Fruit fly (Drosophila melanogaster) whole organism, embryonic: ENCODE results near the gene CG11350.

Experiments
- Ada2b ChIP-seq: fragments of 200-800 bp; sonication (Bioruptor generic); IDR thresholded peaks from 2 replicates; pipeline ENCODE4 v1.3.6; 2022; ENCODE audit warnings: missing biosample characterization, missing genetic modification characterization
- Aef1 ChIP-seq: fragments of 200-800 bp; sonication (Bioruptor generic); IDR thresholded peaks from 3 replicates; pipeline ENCODE4 v1.3.6; 2022; ENCODE audit warnings: missing biosample characterization, missing genetic modification characterization
- Antp ChIP-seq: fragments of 200-800 bp; sonication (Bioruptor generic); optimal IDR thresholded peaks from 3 replicates; lab custom pipeline; 2016; ENCODE audit warnings: missing biosample characterization, missing genetic modification characterization
- CG12744 ChIP-seq: fragments of 200-800 bp; sonication (Bioruptor generic); optimal IDR thresholded peaks from 2 replicates; lab custom pipeline; 2016; ENCODE audit warnings: missing biosample characterization, missing genetic modification characterization
- CG14965 ChIP-seq: fragments of 200-800 bp; sonication (Bioruptor generic); optimal IDR thresholded peaks from 2 replicates; lab custom pipeline; 2016; ENCODE audit warnings: missing biosample characterization, missing genetic modification characterization, borderline replicate concordance
- CG1602 ChIP-seq: fragments of 200-800 bp; sonication (Bioruptor generic); optimal IDR thresholded peaks from 3 replicates; lab custom pipeline; 2016; ENCODE audit warnings: missing biosample characterization, missing genetic modification characterization
- CG17568 ChIP-seq: fragments of 200-800 bp; sonication (Bioruptor generic); optimal IDR thresholded peaks from 2 replicates; lab custom pipeline; 2018; ENCODE audit warnings: missing biosample characterization, mild to moderate bottlenecking, missing genetic modification characterization, moderate library complexity
- CG17612 ChIP-seq: fragments of 200-800 bp; sonication (Bioruptor generic); IDR thresholded peaks from 2 replicates; pipeline ENCODE4 v1.3.6; 2022; ENCODE audit warnings: missing biosample characterization, missing genetic modification characterization
- CG18262 ChIP-seq: fragments of 200-800 bp; optimal IDR thresholded peaks from 3 replicates; lab custom pipeline; 2019; ENCODE audit warnings: missing biosample characterization, mild to moderate bottlenecking, missing genetic modification characterization, moderate library complexity
- CG18619 ChIP-seq: fragments of 200-800 bp; sonication (Bioruptor generic); optimal IDR thresholded peaks from 3 replicates; lab custom pipeline; 2017; ENCODE audit warnings: missing biosample characterization, mild to moderate bottlenecking, missing genetic modification characterization
- CG34422 ChIP-seq: fragments of 200-800 bp; sonication (Bioruptor generic); IDR thresholded peaks from 3 replicates; pipeline ENCODE4 v1.3.6; 2022; ENCODE audit warnings: missing biosample characterization, missing genetic modification characterization
- CG4328 ChIP-seq: fragments of 200-800 bp; sonication (Bioruptor generic); optimal IDR thresholded peaks from 3 replicates; lab custom pipeline; 2017; ENCODE audit warnings: missing biosample characterization, missing genetic modification reagents, missing genetic modification characterization
- CG6689 ChIP-seq: fragments of 200-800 bp; sonication (Bioruptor generic); IDR thresholded peaks from 2 replicates; pipeline ENCODE4 v1.3.6; 2022; ENCODE audit warnings: missing biosample characterization, missing genetic modification characterization
- CG7357 ChIP-seq: fragments of 200-800 bp; sonication (Bioruptor generic); IDR thresholded peaks from 3 replicates; pipeline ENCODE4 v1.3.6; 2022; ENCODE audit warnings: missing biosample characterization, missing genetic modification characterization
- CG9797 ChIP-seq: fragments of 200-800 bp; sonication (Bioruptor generic); optimal IDR thresholded peaks from 3 replicates; lab custom pipeline; 2018; ENCODE audit warnings: missing biosample characterization, mild to moderate bottlenecking, missing genetic modification characterization
- CG9876 ChIP-seq: fragments of 200-800 bp; sonication (Bioruptor generic); optimal IDR thresholded peaks from 2 replicates; lab custom pipeline; 2016; ENCODE audit warnings: missing biosample characterization, missing genetic modification characterization
- Dad ChIP-seq: fragments of 200-800 bp; sonication (Bioruptor generic); optimal IDR thresholded peaks from 3 replicates; lab custom pipeline; 2016; ENCODE audit warnings: missing biosample characterization, missing genetic modification characterization
- Dref ChIP-seq: fragments of 200-800 bp; sonication (Bioruptor generic); IDR thresholded peaks from 2 replicates; pipeline ENCODE4 v1.3.6; 2022; ENCODE audit warnings: missing biosample characterization, missing genetic modification characterization
- Eip74EF ChIP-seq, 2 experiments: fragments of 200-800 bp in 1 of 2; fragments of >200 bp in 1 of 2; sonication (Bioruptor generic) in 1 of 2; optimal IDR thresholded peaks; 2 replicates each; lab custom pipeline; 2017 to 2019; ENCODE audit warnings: missing biosample characterization in 2 of 2, missing genetic modification characterization in 2 of 2, mild to moderate bottlenecking in 1 of 2, moderate library complexity in 1 of 2
- H2.0 ChIP-seq: fragments of 200-800 bp; sonication (Bioruptor generic); IDR thresholded peaks from 2 replicates; pipeline ENCODE4 v1.3.6; 2022; ENCODE audit warnings: missing biosample characterization, missing genetic modification characterization
- Hey ChIP-seq: fragments of 200-800 bp; sonication (Bioruptor generic); optimal IDR thresholded peaks from 3 replicates; lab custom pipeline; 2018; ENCODE audit warnings: missing biosample characterization, mild to moderate bottlenecking, missing genetic modification characterization
- Hsf ChIP-seq: fragments of 200-800 bp; sonication (Bioruptor generic); optimal IDR thresholded peaks from 3 replicates; lab custom pipeline; 2016; ENCODE audit warnings: missing biosample characterization, missing genetic modification characterization
- NK7.1 ChIP-seq: fragments of 200-800 bp; sonication (Bioruptor generic); optimal IDR thresholded peaks from 3 replicates; lab custom pipeline; 2016; ENCODE audit warnings: missing biosample characterization, missing genetic modification characterization
- Nf-YA ChIP-seq: fragments of 200-800 bp; sonication (Bioruptor generic); IDR thresholded peaks from 2 replicates; pipeline ENCODE4 v1.3.6; 2022; ENCODE audit warnings: missing biosample characterization, missing genetic modification characterization
- Nf-YB ChIP-seq: fragments of 200-800 bp; sonication (Bioruptor generic); optimal IDR thresholded peaks from 3 replicates; lab custom pipeline; 2019; ENCODE audit warnings: missing biosample characterization, mild to moderate bottlenecking, missing genetic modification characterization, moderate library complexity
- Usf ChIP-seq: fragments of 200-800 bp; sonication (Bioruptor generic); optimal IDR thresholded peaks from 2 replicates; lab custom pipeline; 2017; ENCODE audit warnings: missing genotype, missing biosample characterization, missing genetic modification characterization
- ara ChIP-seq: fragments of 200-800 bp; sonication (Bioruptor generic); IDR thresholded peaks from 2 replicates; pipeline ENCODE4 v1.3.6; 2022; ENCODE audit warnings: missing biosample characterization, missing genetic modification characterization
- az2 ChIP-seq: fragments of 200-800 bp; sonication (Bioruptor generic); optimal IDR thresholded peaks from 3 replicates; lab custom pipeline; 2016; ENCODE audit warnings: missing biosample characterization, missing genetic modification characterization
- ci ChIP-seq: fragments of 200-800 bp; sonication (Bioruptor generic); IDR thresholded peaks from 3 replicates; pipeline ENCODE4 v1.3.6; 2022; ENCODE audit warnings: missing biosample characterization, missing genetic modification characterization
- crol ChIP-seq: fragments of 200-800 bp; sonication (Bioruptor generic); IDR thresholded peaks from 2 replicates; pipeline ENCODE4 v1.3.6; 2022; ENCODE audit warnings: missing biosample characterization, missing genetic modification characterization
- danr ChIP-seq: fragments of 200-800 bp; sonication (Bioruptor generic); IDR thresholded peaks from 2 replicates; pipeline ENCODE4 v1.3.6; 2022; ENCODE audit warnings: missing biosample characterization, missing genetic modification characterization
- dpn ChIP-seq, 2 experiments: fragments of 200-800 bp; sonication (Bioruptor generic); optimal IDR thresholded peaks; 3 replicates each; lab custom pipeline; 2016; ENCODE audit warnings: missing biosample characterization in 2 of 2, missing genetic modification characterization in 2 of 2
- dysf ChIP-seq: fragments of 200-800 bp; sonication (Bioruptor generic); IDR thresholded peaks from 3 replicates; pipeline ENCODE4 v1.3.6; 2022; ENCODE audit warnings: missing biosample characterization, missing genetic modification characterization
- fd96Cb ChIP-seq: fragments of 200-800 bp; sonication (Bioruptor generic); optimal IDR thresholded peaks from 2 replicates; lab custom pipeline; 2018; ENCODE audit warnings: missing biosample characterization, mild to moderate bottlenecking, missing genetic modification characterization, moderate library complexity
- gfzf ChIP-seq: fragments of 200-800 bp; sonication (Bioruptor generic); optimal IDR thresholded peaks from 2 replicates; lab custom pipeline; 2016; ENCODE audit warnings: missing biosample characterization, mild to moderate bottlenecking, missing genetic modification characterization, moderate library complexity
- grn ChIP-seq: fragments of 200-800 bp; sonication (Bioruptor generic); optimal IDR thresholded peaks from 3 replicates; lab custom pipeline; 2017; ENCODE audit warnings: missing biosample characterization, missing genetic modification characterization
- gt ChIP-seq: fragments of 200-800 bp; sonication (Bioruptor generic); IDR thresholded peaks from 2 replicates; pipeline ENCODE4 v1.3.6; 2022; ENCODE audit warnings: missing biosample characterization, missing genetic modification characterization
- h ChIP-seq: fragments of >200 bp; optimal IDR thresholded peaks from 2 replicates; lab custom pipeline; 2017
- ind ChIP-seq: fragments of 200-800 bp; sonication (Bioruptor generic); optimal IDR thresholded peaks from 3 replicates; lab custom pipeline; 2016; ENCODE audit warnings: missing biosample characterization, missing genetic modification characterization
- nau ChIP-seq: fragments of 200-800 bp; sonication (Bioruptor generic); optimal IDR thresholded peaks from 3 replicates; lab custom pipeline; 2017; ENCODE audit warnings: missing biosample characterization, mild to moderate bottlenecking, missing genetic modification characterization, missing genetic modification reagents
- oc ChIP-seq: fragments of 200-800 bp; sonication (Bioruptor generic); optimal IDR thresholded peaks from 2 replicates; lab custom pipeline; 2018; ENCODE audit warnings: missing biosample characterization, mild to moderate bottlenecking, missing genetic modification characterization, moderate library complexity
- schlank ChIP-seq: fragments of 200-800 bp; sonication (Bioruptor generic); optimal IDR thresholded peaks from 2 replicates; lab custom pipeline; 2018; ENCODE audit warnings: missing biosample characterization, mild to moderate bottlenecking, missing genetic modification characterization
- sens ChIP-seq: fragments of 200-800 bp; sonication (Bioruptor generic); peaks from one replicate; lab custom pipeline; 2016; ENCODE audit warnings: missing biosample characterization, missing genetic modification characterization
- slbo ChIP-seq: fragments of 200-800 bp; sonication (Bioruptor generic); IDR thresholded peaks from 2 replicates; pipeline ENCODE4 v1.3.6; 2022; ENCODE audit warnings: missing biosample characterization, missing genetic modification characterization
- sob ChIP-seq: fragments of 200-800 bp; sonication (Bioruptor generic); IDR thresholded peaks from 2 replicates; pipeline ENCODE4 v1.3.6; 2022; ENCODE audit warnings: missing biosample characterization, missing genetic modification characterization
- sqz ChIP-seq: fragments of 200-800 bp; sonication (Bioruptor generic); optimal IDR thresholded peaks from 3 replicates; lab custom pipeline; 2018; ENCODE audit warnings: missing biosample characterization, mild to moderate bottlenecking, missing genetic modification characterization
- stc ChIP-seq: fragments of 200-800 bp; sonication (Bioruptor generic); IDR thresholded peaks from 2 replicates; pipeline ENCODE4 v1.3.6; 2022; ENCODE audit warnings: missing biosample characterization, missing genetic modification characterization
- trh ChIP-seq: fragments of 200-800 bp; sonication (Bioruptor generic); optimal IDR thresholded peaks from 2 replicates; lab custom pipeline; 2016; ENCODE audit warnings: missing biosample characterization, missing genetic modification characterization
- z ChIP-seq: fragments of 200-800 bp; sonication (Bioruptor generic); IDR thresholded peaks from 3 replicates; pipeline ENCODE4 v1.3.6; 2022; ENCODE audit warnings: missing biosample characterization, missing genetic modification characterization

Gene CG11350

dm6 chr3L:4531941-4532478 lies 49.4 kb downstream of the CG11350 start, which contains the start of gene Tie (continued):
- TF ChIP-seq crol (GFP tag; lab: Robert Waterston, UW) (peak; percentile 72), sob (GFP tag; lab: Robert Waterston, UW) (peak; percentile 33; the same call in 1 of the 2 replicates)

dm6 chr3L:4532841-4533619 lies 50.4 kb downstream of the CG11350 start, which contains the start of gene CG11353:
TSS of gene CG11353 (plus strand) at chr3L:4533170.
- TF ChIP-seq nau (GFP tag; lab: Kevin White, UChicago), result no peak
- no peak for TF ChIP-seq slbo (GFP tag; lab: Robert Waterston, UW)
- no peak for TF ChIP-seq CG1602 (GFP tag; lab: Kevin White, UChicago)
- peak; percentile 6 for TF ChIP-seq sqz (GFP tag; lab: Kevin White, UChicago)
- no peak for TF ChIP-seq Hsf (GFP tag; lab: Kevin White, UChicago)
- no peak for TF ChIP-seq dysf (GFP tag; lab: Robert Waterston, UW)
- no peak for TF ChIP-seq CG4328 (GFP tag; lab: Kevin White, UChicago)
- TF ChIP-seq Antp, result no peak
- 0 out of 3 replicates have a peak, but pooled peaks have one; percentile 23 for TF ChIP-seq ci (GFP tag; lab: Robert Waterston, UW)
- no peak for TF ChIP-seq H2.0 (GFP tag; lab: Robert Waterston, UW)
- TF ChIP-seq Hey, result no peak
- TF ChIP-seq Dad, result no peak
- no peak for TF ChIP-seq Aef1 (GFP tag; lab: Robert Waterston, UW)
- TF ChIP-seq sens (GFP tag; lab: Kevin White, UChicago), result no peak
- no peak for TF ChIP-seq CG17612 (GFP tag; lab: Robert Waterston, UW)
- no peak for TF ChIP-seq NK7.1
- TF ChIP-seq h, result no peak
- no peak for TF ChIP-seq trh (GFP tag; lab: Kevin White, UChicago)
- TF ChIP-seq ind (GFP tag; lab: Kevin White, UChicago), result no peak
- no peak for TF ChIP-seq CG18262 (tag; lab: Kevin White, UChicago)
- TF ChIP-seq Usf (GFP tag; lab: Kevin White, UChicago), result no peak
- TF ChIP-seq z, result peak; percentile 80; the same call in 2 of the 3 replicates
- no peak for TF ChIP-seq CG17568 (GFP tag; lab: Kevin White, UChicago)
- no peak for TF ChIP-seq CG12744 (GFP tag; lab: Kevin White, UChicago)
- TF ChIP-seq schlank (tag; lab: Kevin White, UChicago), result no peak
- no peak for TF ChIP-seq CG14965 (GFP tag; lab: Kevin White, UChicago)
- TF ChIP-seq Ada2b (GFP tag; lab: Robert Waterston, UW), result no peak
- no peak for TF ChIP-seq danr (GFP tag; lab: Robert Waterston, UW)
- TF ChIP-seq Dref (GFP tag; lab: Robert Waterston, UW), result no peak
- TF ChIP-seq gfzf (GFP tag; lab: Kevin White, UChicago), result no peak
- TF ChIP-seq CG9876 (GFP tag; lab: Kevin White, UChicago), result no peak
- TF ChIP-seq Nf-YB (GFP tag; lab: Kevin White, UChicago), result no peak
- no peak for TF ChIP-seq CG6689 (GFP tag; lab: Robert Waterston, UW)
- TF ChIP-seq oc (tag; lab: Kevin White, UChicago), result peak; percentile 15
- TF ChIP-seq fd96Cb (tag; lab: Kevin White, UChicago), result no peak
- TF ChIP-seq Eip74EF (GFP tag; optimal IDR thresholded peaks at IDR 0.05; lab: Kevin White, UChicago), result no peak
- no peak for TF ChIP-seq CG18619 (GFP tag; lab: Kevin White, UChicago)
- TF ChIP-seq crol (GFP tag; lab: Robert Waterston, UW), result no peak
- no peak for TF ChIP-seq grn (GFP tag; lab: Kevin White, UChicago)
- TF ChIP-seq CG7357 (GFP tag; lab: Robert Waterston, UW), result no peak
- TF ChIP-seq Nf-YA (GFP tag; lab: Robert Waterston, UW), result no peak
- TF ChIP-seq gt (GFP tag; lab: Robert Waterston, UW), result no peak
- no peak for TF ChIP-seq az2 (GFP tag; lab: Kevin White, UChicago)
- TF ChIP-seq ara (GFP tag; lab: Robert Waterston, UW), result no peak
- TF ChIP-seq CG9797, result no peak
- 0 out of 3 replicates have a peak, but pooled peaks have one; percentile 14 for TF ChIP-seq CG34422 (GFP tag; lab: Robert Waterston, UW)
- TF ChIP-seq dpn (GFP tag; optimal IDR thresholded peaks at IDR 0.05; lab: Kevin White, UChicago), result no peak
- TF ChIP-seq stc (GFP tag; lab: Robert Waterston, UW), result no peak
